Worm (Caenorhabditis elegans) whole organism, L4 larva: ENCODE data around the gene suf-1.

Source experiments
- F44E2.7 ChIP-seq: fragments of 200-800 bp; sonication (Bioruptor generic); IDR thresholded peaks from 2 replicates; pipeline ENCODE4 v2.1.2; 2022; ENCODE audit warnings: missing genetic modification characterization, missing compliant biosample characterization
- T26A8.4 ChIP-seq: fragments of 200-800 bp; sonication (Bioruptor generic); IDR thresholded peaks from 2 replicates; pipeline ENCODE4 v1.3.6; 2022; ENCODE audit warnings: missing genetic modification characterization, missing compliant biosample characterization
- ama-1 ChIP-seq: fragments of 150-350 bp; optimal IDR thresholded peaks from 2 replicates; lab custom pipeline; 2014; ENCODE audit warnings: inconsistent platforms, mixed read lengths
- dmd-8 ChIP-seq: fragments of 200-800 bp; sonication (Bioruptor generic); IDR thresholded peaks from 2 replicates; pipeline ENCODE4 v1.3.6; 2022; ENCODE audit warnings: missing genetic modification characterization, missing compliant biosample characterization
- gei-8 ChIP-seq: fragments of 200-800 bp; sonication (Bioruptor generic); optimal IDR thresholded peaks from 2 replicates; lab custom pipeline; 2018; ENCODE audit warnings: mild to moderate bottlenecking, missing genetic modification characterization, missing compliant biosample characterization
- lin-13 ChIP-seq: fragments of 150-350 bp; optimal IDR thresholded peaks from 2 replicates; lab custom pipeline; 2014; ENCODE audit warnings: missing biosample characterization, missing genetic modification reagents, missing genetic modification characterization
- lsy-2 ChIP-seq, 2 experiments: fragments of 150-350 bp in 1 of 2; sonication (generic microtip) in 1 of 2; optimal IDR thresholded peaks; 2 replicates each; lab custom pipeline; 2014 to 2017; ENCODE audit warnings: missing biosample characterization in 2 of 2, missing genetic modification characterization in 2 of 2
- nhr-41 ChIP-seq: fragments of 200-800 bp; sonication (Bioruptor generic); IDR thresholded peaks from 2 replicates; pipeline ENCODE4 v1.3.6; 2022; ENCODE audit warnings: missing genetic modification reagents, missing genetic modification characterization, missing compliant biosample characterization
- php-3 ChIP-seq: fragments of 200-800 bp; sonication (Bioruptor generic); IDR thresholded peaks from 2 replicates; pipeline ENCODE4 v1.3.6; 2022; ENCODE audit warnings: missing genetic modification reagents, missing genetic modification characterization, missing compliant biosample characterization
- skn-1 ChIP-seq: fragments of 150-350 bp; optimal IDR thresholded peaks from 2 replicates; lab custom pipeline; 2014; ENCODE audit warnings: missing biosample characterization, missing genetic modification characterization
- unc-39 ChIP-seq: sonication (generic microtip); optimal IDR thresholded peaks from 2 replicates; lab custom pipeline; 2017; ENCODE audit warnings: missing biosample characterization, missing genetic modification characterization
- ztf-11 ChIP-seq: fragments of 150-350 bp; optimal IDR thresholded peaks from 2 replicates; lab custom pipeline; 2014; ENCODE audit warnings: missing biosample characterization, missing genetic modification characterization

ce11 chrII:8610085-8610484, 6.4 kb downstream of the suf-1 start, which contains the start of gene F28C6.9:
- TF ChIP-seq php-3: no peak
- no peak for TF ChIP-seq F44E2.7 (GFP tag; lab: Robert Waterston, UW)
- TF ChIP-seq unc-39 (tag; lab: Kevin White, UChicago): no peak
- no peak for TF ChIP-seq dmd-8 (GFP tag; lab: Robert Waterston, UW)
- TF ChIP-seq ama-1 (lab: Kevin White, UChicago): no peak
- TF ChIP-seq ztf-11 (tag; lab: Kevin White, UChicago): no peak
- no peak for TF ChIP-seq nhr-41 (GFP tag; lab: Robert Waterston, UW)
- TF ChIP-seq skn-1 (tag; lab: Kevin White, UChicago): no peak
- TF ChIP-seq lsy-2 (tag; optimal IDR thresholded peaks at IDR 0.05; lab: Kevin White, UChicago): no peak
- TF ChIP-seq lin-13: no peak
- no peak for TF ChIP-seq gei-8 (GFP tag; lab: Kevin White, UChicago)
- no peak for TF ChIP-seq T26A8.4
